Worm (Caenorhabditis elegans) whole organism, midembryonic: ENCODE data around the gene lact-3.

Experiments used
- T22C8.4 ChIP-seq: fragments of 200-800 bp; sonication (Bioruptor generic); IDR thresholded peaks from 2 replicates; pipeline ENCODE4 v1.3.6; 2022; ENCODE audit warnings: missing genetic modification characterization, missing compliant biosample characterization
- cog-1 ChIP-seq: sonication (generic microtip); optimal IDR thresholded peaks from 2 replicates; lab custom pipeline; 2016; ENCODE audit warnings: missing genetic modification characterization, missing compliant biosample characterization
- flt-1 ChIP-seq: fragments of 200-800 bp; sonication (Bioruptor generic); IDR thresholded peaks from 2 replicates; pipeline ENCODE4 v1.3.6; 2022; ENCODE audit warnings: missing genetic modification characterization, missing compliant biosample characterization
- klf-2 ChIP-seq: fragments of 200-800 bp; sonication (Bioruptor generic); conservative IDR thresholded peaks from 2 replicates; pipeline ENCODE4 v1.3.6; 2022; ENCODE audit warnings: missing genetic modification reagents, missing genetic modification characterization, missing compliant biosample characterization
- med-1 ChIP-seq: sonication (generic microtip); optimal IDR thresholded peaks from 2 replicates; lab custom pipeline; 2017; ENCODE audit warnings: missing genetic modification characterization, mild to moderate bottlenecking, missing compliant biosample characterization, antibody characterized with exemption, missing genetic modification reagents; ENCODE audit not compliant: insufficient read depth
- ref-1 ChIP-seq: fragments of 200-800 bp; sonication (Bioruptor generic); conservative IDR thresholded peaks from 2 replicates; pipeline ENCODE4 v1.3.6; 2022; ENCODE audit warnings: missing genetic modification reagents, missing genetic modification characterization, missing compliant biosample characterization
- tab-1 ChIP-seq: fragments of 200-800 bp; sonication (Bioruptor generic); IDR thresholded peaks from 2 replicates; pipeline ENCODE4 v1.3.6; 2022; ENCODE audit warnings: missing genetic modification characterization, missing compliant biosample characterization
- ztf-23 ChIP-seq: fragments of 200-800 bp; sonication (Bioruptor generic); IDR thresholded peaks from 2 replicates; pipeline ENCODE4 v1.3.6; 2022; ENCODE audit warnings: missing genetic modification reagents, missing genetic modification characterization, missing compliant biosample characterization
- ztf-29 ChIP-seq: fragments of 200-800 bp; sonication (Bioruptor generic); IDR thresholded peaks from 2 replicates; pipeline ENCODE4 v1.3.6; 2022; ENCODE audit warnings: missing genetic modification reagents, missing genetic modification characterization, missing compliant biosample characterization

ce11 chrII:10662279-10662678 is 4.8 kb upstream of the lact-3 start:
- TF ChIP-seq klf-2 (GFP tag; lab: Robert Waterston, UW) (no peak), T22C8.4 (no peak), cog-1 (tag; lab: Kevin White, UChicago) (no peak), flt-1 (GFP tag; lab: Robert Waterston, UW) (0 out of 2 replicates have a peak, but pooled peaks have one; percentile 35), med-1 (GFP tag; lab: Kevin White, UChicago) (no peak), ref-1 (GFP tag; lab: Robert Waterston, UW) (no peak), ztf-29 (GFP tag; lab: Robert Waterston, UW) (no peak), ztf-23 (GFP tag; lab: Robert Waterston, UW) (no peak), tab-1 (GFP tag; lab: Robert Waterston, UW) (no peak)
